Worm (Caenorhabditis elegans) whole organism, L4 larva: Measurements from ENCODE around the gene ZK792.12.

ENCODE experiments used
- R02D3.7 ChIP-seq: fragments of 150-350 bp; sonication (generic microtip); optimal IDR thresholded peaks from 3 replicates; lab custom pipeline; 2014; ENCODE audit warnings: missing biosample characterization, missing genetic modification characterization
- daf-12 ChIP-seq: fragments of 150-350 bp; optimal IDR thresholded peaks from 2 replicates; lab custom pipeline; 2014; ENCODE audit warnings: missing biosample characterization, missing genetic modification reagents, missing genetic modification characterization
- daf-19 ChIP-seq: fragments of 200-800 bp; sonication (Bioruptor generic); conservative IDR thresholded peaks from 2 replicates; pipeline ENCODE4 v1.3.6; 2022; ENCODE audit warnings: missing genetic modification characterization, missing compliant biosample characterization
- daf-8 ChIP-seq: fragments of 200-800 bp; sonication (Bioruptor generic); IDR thresholded peaks from 2 replicates; pipeline ENCODE4 v1.3.6; 2022; ENCODE audit warnings: missing genetic modification characterization, missing compliant biosample characterization
- fkh-10 ChIP-seq: fragments of 150-350 bp; optimal IDR thresholded peaks from 2 replicates; lab custom pipeline; 2014; ENCODE audit warnings: missing biosample characterization, missing genetic modification reagents, missing genetic modification characterization
- fos-1 ChIP-seq: fragments of 150-350 bp; optimal IDR thresholded peaks from 2 replicates; lab custom pipeline; 2014; ENCODE audit warnings: missing biosample characterization, missing genetic modification characterization
- mdl-1 ChIP-seq, 2 experiments: fragments of 150-350 bp in 1 of 2; sonication (generic microtip) in 1 of 2; optimal IDR thresholded peaks; 2 replicates each; lab custom pipeline; 2014 to 2017; ENCODE audit warnings: missing biosample characterization in 2 of 2, missing genetic modification characterization in 2 of 2
- nhr-11 ChIP-seq: fragments of 150-350 bp; optimal IDR thresholded peaks from 2 replicates; lab custom pipeline; 2014; ENCODE audit warnings: missing biosample characterization, missing genetic modification characterization
- nhr-42 ChIP-seq: fragments of 200-800 bp; sonication (Bioruptor generic); IDR thresholded peaks from 2 replicates; pipeline ENCODE4 v1.3.6; 2022; ENCODE audit warnings: missing genetic modification characterization, missing compliant biosample characterization
- skn-1 ChIP-seq: fragments of 150-350 bp; optimal IDR thresholded peaks from 2 replicates; lab custom pipeline; 2014; ENCODE audit warnings: missing biosample characterization, missing genetic modification characterization
- snpc-4 ChIP-seq: fragments of 150-350 bp; optimal IDR thresholded peaks from 2 replicates; lab custom pipeline; 2014; ENCODE audit warnings: missing biosample characterization, missing genetic modification characterization
- spr-3 ChIP-seq: fragments of 200-800 bp; sonication (Bioruptor generic); optimal IDR thresholded peaks from 2 replicates; lab custom pipeline; 2018; ENCODE audit warnings: mild to moderate bottlenecking, missing genetic modification characterization, missing compliant biosample characterization
- unc-62 ChIP-seq, 3 experiments: fragments of 150-350 bp in 1 of 3; sonication (generic microtip); optimal IDR thresholded peaks in 2 of 3; peaks in 1 of 3; 1 replicate in 1 of 3; 2 replicates in 2 of 3; lab custom pipeline; 2014 to 2017; ENCODE audit warnings: missing biosample characterization in 3 of 3, missing genetic modification characterization in 3 of 3, missing genetic modification reagents in 3 of 3, missing genotype in 1 of 3
- zfp-3 ChIP-seq: fragments of 200-800 bp; sonication (Bioruptor generic); conservative IDR thresholded peaks from 2 replicates; pipeline ENCODE4 v1.3.6; 2022; ENCODE audit warnings: missing genetic modification reagents, missing genetic modification characterization, missing compliant biosample characterization

DNA sequence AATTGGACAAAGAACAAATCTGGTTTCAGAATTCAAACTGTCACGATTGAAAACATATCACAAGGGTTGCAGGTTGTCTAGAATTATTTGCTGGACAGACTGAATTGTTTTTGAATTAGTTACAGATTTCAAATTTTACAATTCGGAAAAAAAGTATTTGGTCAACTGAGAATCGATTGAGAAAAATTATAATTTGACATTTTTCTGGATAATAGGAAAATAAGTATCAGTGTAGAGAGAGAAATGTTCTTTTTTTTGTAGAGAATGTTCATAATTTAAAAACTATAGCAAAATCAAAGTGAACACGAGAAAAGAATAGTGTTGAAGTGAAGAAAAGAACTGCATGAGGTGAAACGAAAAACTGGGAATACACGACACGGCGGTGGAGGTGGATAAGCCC, 7.2 kb downstream of the ZK792.12 start, which contains the start of gene dpy-20:
- TF ChIP-seq fkh-10 (GFP tag; lab: Kevin White, UChicago) (no peak), daf-8 (no peak), unc-62 (GFP tag; optimal IDR thresholded peaks at IDR 0.05 in 1 of 2; lab: Kevin White, UChicago) (no peak), unc-62 (tag; optimal IDR thresholded peaks at IDR 0.05; lab: Kevin White, UChicago) (no peak), daf-19 (GFP tag; lab: Robert Waterston, UW) (no peak), spr-3 (GFP tag; lab: Kevin White, UChicago) (no peak), skn-1 (tag; lab: Kevin White, UChicago) (no peak), daf-12 (tag; lab: Kevin White, UChicago) (no peak), mdl-1 (tag; optimal IDR thresholded peaks at IDR 0.05; lab: Kevin White, UChicago) (no peak), R02D3.7 (tag; lab: Kevin White, UChicago) (no peak), fos-1 (tag; lab: Kevin White, UChicago) (no peak), nhr-42 (GFP tag; lab: Robert Waterston, UW) (no peak), nhr-11 (tag; lab: Kevin White, UChicago) (no peak), snpc-4 (tag; lab: Kevin White, UChicago) (no peak), zfp-3 (GFP tag; lab: Robert Waterston, UW) (no peak)
